Fruit fly (Drosophila melanogaster) whole organism, embryonic: ENCODE results near the gene CG6149.

ENCODE experiments used
- ATbp ChIP-seq: fragments of 200-800 bp; sonication (Bioruptor generic); optimal IDR thresholded peaks from 2 replicates; lab custom pipeline; 2017; ENCODE audit warnings: missing biosample characterization, mild to moderate bottlenecking, missing genetic modification characterization, missing genetic modification reagents
- Abd-B ChIP-seq: fragments of 200-800 bp; sonication (Bioruptor generic); optimal IDR thresholded peaks from 2 replicates; lab custom pipeline; 2018; ENCODE audit warnings: missing biosample characterization, mild to moderate bottlenecking, missing genetic modification characterization, moderate library complexity
- Asciz ChIP-seq: fragments of 200-800 bp; sonication (Bioruptor generic); optimal IDR thresholded peaks from 2 replicates; lab custom pipeline; 2017; ENCODE audit warnings: missing biosample characterization, mild to moderate bottlenecking, missing genetic modification characterization, missing genetic modification reagents
- Awh ChIP-seq: fragments of 200-800 bp; sonication (Bioruptor generic); IDR thresholded peaks from 2 replicates; pipeline ENCODE4, ENCODE4 v1.3.6; 2022; ENCODE audit warnings: missing biosample characterization, missing genetic modification characterization
- B-H2 ChIP-seq: fragments of 200-800 bp; sonication (Bioruptor generic); optimal IDR thresholded peaks from 2 replicates; lab custom pipeline; 2018; ENCODE audit warnings: missing biosample characterization, mild to moderate bottlenecking, missing genetic modification characterization
- CG10267 ChIP-seq: fragments of 200-800 bp; sonication (Bioruptor generic); optimal IDR thresholded peaks from 2 replicates; lab custom pipeline; 2018; ENCODE audit warnings: missing biosample characterization, mild to moderate bottlenecking, missing genetic modification characterization, moderate library complexity
- CG10979 ChIP-seq: fragments of 200-800 bp; sonication (Bioruptor generic); optimal IDR thresholded peaks from 2 replicates; lab custom pipeline; 2018; ENCODE audit warnings: missing biosample characterization, mild to moderate bottlenecking, missing genetic modification characterization, moderate library complexity
- CG11504 ChIP-seq: fragments of 200-800 bp; sonication (Bioruptor generic); optimal IDR thresholded peaks from 3 replicates; lab custom pipeline; 2019; ENCODE audit warnings: missing biosample characterization, mild to moderate bottlenecking, missing genetic modification characterization, moderate library complexity
- CG12219 ChIP-seq: fragments of 200-800 bp; sonication (Bioruptor generic); optimal IDR thresholded peaks from 3 replicates; lab custom pipeline; 2018; ENCODE audit warnings: missing biosample characterization, mild to moderate bottlenecking, missing genetic modification characterization
- CG14441 ChIP-seq: fragments of 200-800 bp; sonication (Bioruptor generic); IDR thresholded peaks from 2 replicates; pipeline ENCODE4 v1.3.6; 2022; ENCODE audit warnings: missing biosample characterization, missing genetic modification characterization
- CG14710 ChIP-seq: fragments of 200-800 bp; sonication (Bioruptor generic); optimal IDR thresholded peaks from 3 replicates; lab custom pipeline; 2019; ENCODE audit warnings: missing biosample characterization, mild to moderate bottlenecking, missing genetic modification characterization, moderate library complexity
- CG15269 ChIP-seq: fragments of 200-800 bp; sonication (Bioruptor generic); optimal IDR thresholded peaks from 2 replicates; lab custom pipeline; 2018; ENCODE audit warnings: missing biosample characterization, mild to moderate bottlenecking, missing genetic modification characterization, moderate library complexity
- CG1529 ChIP-seq: fragments of 200-800 bp; sonication (Bioruptor generic); optimal IDR thresholded peaks from 3 replicates; lab custom pipeline; 2018; ENCODE audit warnings: missing biosample characterization, missing genetic modification characterization
- CG15601 ChIP-seq: fragments of 200-800 bp; sonication (Bioruptor generic); optimal IDR thresholded peaks from 3 replicates; lab custom pipeline; 2019; ENCODE audit warnings: missing biosample characterization, mild to moderate bottlenecking, missing genetic modification characterization, moderate library complexity
- CG15696 ChIP-seq: fragments of 200-800 bp; sonication (Bioruptor generic); optimal IDR thresholded peaks from 2 replicates; lab custom pipeline; 2019; ENCODE audit warnings: missing biosample characterization, mild to moderate bottlenecking, missing genetic modification characterization, moderate library complexity
- CG1602 ChIP-seq: fragments of 200-800 bp; sonication (Bioruptor generic); optimal IDR thresholded peaks from 3 replicates; lab custom pipeline; 2016; ENCODE audit warnings: missing biosample characterization, missing genetic modification characterization
- CG17829 ChIP-seq: fragments of 200-800 bp; optimal IDR thresholded peaks from 2 replicates; lab custom pipeline; 2019; ENCODE audit warnings: missing biosample characterization, mild to moderate bottlenecking, missing genetic modification characterization, moderate library complexity
- CG18262 ChIP-seq: fragments of 200-800 bp; optimal IDR thresholded peaks from 3 replicates; lab custom pipeline; 2019; ENCODE audit warnings: missing biosample characterization, mild to moderate bottlenecking, missing genetic modification characterization, moderate library complexity
- CG18619 ChIP-seq: fragments of 200-800 bp; sonication (Bioruptor generic); optimal IDR thresholded peaks from 3 replicates; lab custom pipeline; 2017; ENCODE audit warnings: missing biosample characterization, mild to moderate bottlenecking, missing genetic modification characterization
- CG2199 ChIP-seq: fragments of 200-800 bp; sonication (Bioruptor generic); IDR thresholded peaks from 3 replicates; pipeline ENCODE4 v1.3.6; 2022; ENCODE audit warnings: missing biosample characterization, missing genetic modification characterization
- CG2875 ChIP-seq: fragments of 200-800 bp; sonication (Bioruptor generic); optimal IDR thresholded peaks from 2 replicates; lab custom pipeline; 2017; ENCODE audit warnings: missing biosample characterization, mild to moderate bottlenecking, missing genetic modification characterization, missing genetic modification reagents
- CG30403 ChIP-seq: fragments of 200-800 bp; sonication (Bioruptor generic); optimal IDR thresholded peaks from 3 replicates; lab custom pipeline; 2016; ENCODE audit warnings: missing biosample characterization, missing genetic modification characterization
- CG33557 ChIP-seq: fragments of 200-800 bp; sonication (Bioruptor generic); optimal IDR thresholded peaks from 2 replicates; lab custom pipeline; 2019; ENCODE audit warnings: missing biosample characterization, mild to moderate bottlenecking, missing genetic modification characterization, moderate library complexity
- CG34422 ChIP-seq: fragments of 200-800 bp; sonication (Bioruptor generic); IDR thresholded peaks from 3 replicates; pipeline ENCODE4 v1.3.6; 2022; ENCODE audit warnings: missing biosample characterization, missing genetic modification characterization
- CG3847 ChIP-seq: fragments of 200-800 bp; sonication (Bioruptor generic); IDR thresholded peaks from 2 replicates; pipeline ENCODE4 v1.3.6; 2022; ENCODE audit warnings: missing biosample characterization, missing genetic modification characterization
- CG7839 ChIP-seq: fragments of 200-800 bp; sonication (Bioruptor generic); optimal IDR thresholded peaks from 3 replicates; lab custom pipeline; 2018; ENCODE audit warnings: missing biosample characterization, mild to moderate bottlenecking, missing genetic modification characterization, moderate library complexity
- CG8290 ChIP-seq, 3 experiments: fragments of 200-800 bp; sonication (Bioruptor generic); optimal IDR thresholded peaks; 2 replicates each; lab custom pipeline; 2016 to 2019; ENCODE audit warnings: missing biosample characterization in 3 of 3, missing genetic modification characterization in 3 of 3, mild to moderate bottlenecking in 2 of 3, moderate library complexity in 1 of 3
- CG8359 ChIP-seq: fragments of 200-800 bp; sonication (Bioruptor generic); optimal IDR thresholded peaks from 2 replicates; lab custom pipeline; 2017; ENCODE audit warnings: missing biosample characterization, mild to moderate bottlenecking, missing genetic modification characterization, borderline replicate concordance
- CG8924 ChIP-seq: fragments of 200-800 bp; optimal IDR thresholded peaks from 3 replicates; lab custom pipeline; 2019; ENCODE audit warnings: missing biosample characterization, mild to moderate bottlenecking, missing genetic modification characterization, moderate library complexity
- ERR ChIP-seq: fragments of 200-800 bp; sonication (Bioruptor generic); optimal IDR thresholded peaks from 2 replicates; lab custom pipeline; 2016; ENCODE audit warnings: missing biosample characterization, missing genetic modification characterization
- Fer1 ChIP-seq: fragments of 200-800 bp; sonication (Bioruptor generic); optimal IDR thresholded peaks from 2 replicates; lab custom pipeline; 2017; ENCODE audit warnings: missing biosample characterization, mild to moderate bottlenecking, missing genetic modification characterization
- HHEX ChIP-seq: fragments of 200-800 bp; sonication (Bioruptor generic); optimal IDR thresholded peaks from 3 replicates; lab custom pipeline; 2017; ENCODE audit warnings: missing biosample characterization, mild to moderate bottlenecking, missing genetic modification characterization, missing genetic modification reagents
- Max ChIP-seq: fragments of 200-800 bp; sonication (Bioruptor generic); optimal IDR thresholded peaks from 2 replicates; lab custom pipeline; 2016; ENCODE audit warnings: missing biosample characterization, mild to moderate bottlenecking, missing genetic modification characterization
- danr ChIP-seq: fragments of 200-800 bp; sonication (Bioruptor generic); IDR thresholded peaks from 2 replicates; pipeline ENCODE4 v1.3.6; 2022; ENCODE audit warnings: missing biosample characterization, missing genetic modification characterization
- dmrt11E ChIP-seq: fragments of 200-800 bp; sonication (Bioruptor generic); optimal IDR thresholded peaks from 3 replicates; lab custom pipeline; 2018; ENCODE audit warnings: missing biosample characterization, mild to moderate bottlenecking, missing genetic modification characterization, moderate library complexity
- esg ChIP-seq: fragments of 200-800 bp; sonication (Bioruptor generic); conservative IDR thresholded peaks from 2 replicates; pipeline ENCODE4 v1.3.6; 2022; ENCODE audit warnings: missing biosample characterization, missing genetic modification characterization
- grn ChIP-seq: fragments of 200-800 bp; sonication (Bioruptor generic); optimal IDR thresholded peaks from 3 replicates; lab custom pipeline; 2017; ENCODE audit warnings: missing biosample characterization, missing genetic modification characterization
- hkb ChIP-seq, 2 experiments: fragments of 200-800 bp in 1 of 2; fragments of >200 bp in 1 of 2; sonication (Bioruptor generic) in 1 of 2; IDR thresholded peaks in 1 of 2; optimal IDR thresholded peaks in 1 of 2; 2 replicates each; pipeline versions ENCODE4 v1.3.6 to Lab custom; 2017 to 2022; ENCODE audit warnings: missing biosample characterization in 1 of 2, missing genetic modification characterization in 1 of 2
- lilli ChIP-seq: fragments of 200-800 bp; sonication (Bioruptor generic); optimal IDR thresholded peaks from 3 replicates; lab custom pipeline; 2016; ENCODE audit warnings: missing biosample characterization, missing genetic modification characterization
- lmd ChIP-seq: fragments of 200-800 bp; sonication (Bioruptor generic); IDR thresholded peaks from 2 replicates; pipeline ENCODE4 v1.3.6; 2022; ENCODE audit warnings: missing biosample characterization, missing genetic modification characterization
- lov ChIP-seq, 2 experiments: fragments of 200-800 bp in 1 of 2; fragments of >200 bp in 1 of 2; sonication (Bioruptor generic) in 1 of 2; IDR thresholded peaks in 1 of 2; optimal IDR thresholded peaks in 1 of 2; 2 replicates in 1 of 2; 3 replicates in 1 of 2; pipeline versions ENCODE4 v1.3.6 to Lab custom; 2017 to 2022; ENCODE audit warnings: missing biosample characterization in 1 of 2, missing genetic modification characterization in 1 of 2
- luna ChIP-seq: fragments of 200-800 bp; sonication (Bioruptor generic); optimal IDR thresholded peaks from 2 replicates; lab custom pipeline; 2016; ENCODE audit warnings: missing biosample characterization, missing genetic modification characterization
- nom ChIP-seq: fragments of 200-800 bp; sonication (Bioruptor generic); optimal IDR thresholded peaks from 2 replicates; lab custom pipeline; 2017; ENCODE audit warnings: missing biosample characterization, missing genetic modification characterization, mild to moderate bottlenecking, moderate library complexity, missing genetic modification reagents
- org-1 ChIP-seq: fragments of 200-800 bp; sonication (Bioruptor generic); optimal IDR thresholded peaks from 2 replicates; lab custom pipeline; 2017; ENCODE audit warnings: missing biosample characterization, missing genetic modification characterization
- salm ChIP-seq: fragments of 200-800 bp; sonication (Bioruptor generic); optimal IDR thresholded peaks from 2 replicates; lab custom pipeline; 2018; ENCODE audit warnings: missing biosample characterization, mild to moderate bottlenecking, missing genetic modification characterization
- sd ChIP-seq: fragments of 200-800 bp; sonication (Bioruptor generic); optimal IDR thresholded peaks from 3 replicates; lab custom pipeline; 2018; ENCODE audit warnings: missing biosample characterization, mild to moderate bottlenecking, missing genetic modification characterization, moderate library complexity

Gene CG6149

DNA sequence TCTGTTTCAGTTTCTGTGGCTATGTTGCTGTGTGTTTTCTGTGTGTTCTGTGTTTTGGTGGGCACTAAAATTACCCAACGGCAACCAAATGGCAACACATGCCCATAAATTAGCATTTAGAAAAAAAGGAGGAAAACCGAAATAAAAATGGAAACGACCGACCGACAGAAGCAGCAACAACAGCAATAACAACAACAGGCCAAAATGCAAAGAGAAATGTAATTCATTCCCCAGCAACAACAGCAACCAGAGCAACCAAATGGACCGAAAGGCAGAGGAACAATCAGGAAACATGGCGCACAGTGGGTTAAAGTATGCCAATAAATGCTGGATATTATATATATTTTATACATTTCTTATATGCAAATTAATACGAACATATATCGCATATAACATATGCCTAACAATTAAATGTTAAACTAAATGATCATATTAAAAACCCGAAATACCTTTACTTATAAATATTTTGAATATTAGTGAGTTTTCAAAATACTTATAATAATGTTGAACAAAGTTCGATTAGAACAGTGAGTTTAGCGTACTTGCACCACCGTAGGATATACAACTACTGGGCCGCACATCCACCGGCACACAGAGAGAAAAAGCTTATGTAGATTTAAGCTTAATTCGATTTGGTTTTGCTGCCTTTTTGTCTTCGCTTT is 46.2 kb downstream of the CG6149 start (continued):
- TF ChIP-seq lmd (GFP tag; lab: Robert Waterston, UW) (peak; percentile 36; the same call in 1 of the 2 replicates), CG8924 (tag; lab: Kevin White, UChicago) (peak; percentile 41), Fer1 (GFP tag; lab: Kevin White, UChicago) (peak; percentile 52), salm (tag; lab: Kevin White, UChicago) (peak; percentile 0), CG3847 (GFP tag; lab: Robert Waterston, UW) (peak; percentile 31; the same call in 1 of the 2 replicates), danr (GFP tag; lab: Robert Waterston, UW) (no peak), luna (no peak), CG15601 (tag; lab: Kevin White, UChicago) (peak; percentile 56), CG34422 (GFP tag; lab: Robert Waterston, UW) (0 out of 3 replicates have a peak, but pooled peaks have one; percentile 20), CG14441 (GFP tag; lab: Robert Waterston, UW) (peak; percentile 4; the same call in 1 of the 2 replicates), sd (tag; lab: Kevin White, UChicago) (peak; percentile 27), lilli (GFP tag; lab: Kevin White, UChicago) (peak; percentile 10), CG1602 (GFP tag; lab: Kevin White, UChicago) (peak; percentile 14), CG1529 (GFP tag; lab: Kevin White, UChicago) (peak; percentile 33), CG2199 (GFP tag; lab: Robert Waterston, UW) (peak; percentile 12; the same call in 1 of the 3 replicates), CG10979 (peak; percentile 53), grn (GFP tag; lab: Kevin White, UChicago) (no peak), org-1 (GFP tag; lab: Kevin White, UChicago) (peak; percentile 9), Max (GFP tag; lab: Kevin White, UChicago) (peak; percentile 25), CG15269 (tag; lab: Kevin White, UChicago) (peak; percentile 58), CG30403 (GFP tag; lab: Kevin White, UChicago) (peak; percentile 37), CG11504 (peak; percentile 71), ATbp (GFP tag; lab: Kevin White, UChicago) (peak; percentile 15), CG33557 (peak; percentile 19), hkb (optimal IDR thresholded peaks at IDR 0.05; lab: Kevin White, UChicago) (no peak), hkb (GFP tag; IDR thresholded peaks at IDR 0.05; lab: Robert Waterston, UW) (0 out of 2 replicates have a peak, but pooled peaks have one; percentile 49), ERR (GFP tag; lab: Kevin White, UChicago) (no peak), CG15696 (tag; lab: Kevin White, UChicago) (peak; percentile 18), CG17829 (tag; lab: Kevin White, UChicago) (peak; percentile 50), CG18262 (tag; lab: Kevin White, UChicago) (peak; percentile 77), HHEX (peak; percentile 41), B-H2 (GFP tag; lab: Kevin White, UChicago) (no peak), lov (optimal IDR thresholded peaks at IDR 0.05; lab: Kevin White, UChicago) (no peak), lov (GFP tag; IDR thresholded peaks at IDR 0.05; lab: Robert Waterston, UW) (0 out of 3 replicates have a peak, but pooled peaks have one; percentile 23), CG12219 (peak; percentile 10), nom (GFP tag; lab: Kevin White, UChicago) (peak; percentile 51), esg (GFP tag; lab: Robert Waterston, UW) (peak; percentile 39; the same call in 1 of the 2 replicates), CG14710 (peak; percentile 37), dmrt11E (peak; percentile 43), Asciz (GFP tag; lab: Kevin White, UChicago) (peak; percentile 6), CG2875 (GFP tag; lab: Kevin White, UChicago) (peak; percentile 32), CG10267 (tag; lab: Kevin White, UChicago) (peak; percentile 33), CG7839 (peak; percentile 64), CG8359 (GFP tag; lab: Kevin White, UChicago) (peak; percentile 20), Awh (GFP tag; lab: Robert Waterston, UW) (peak; percentile 42; the same call in 1 of the 2 replicates), CG18619 (peak; percentile 34), CG8290 (GFP tag; optimal IDR thresholded peaks at IDR 0.05; lab: Kevin White, UChicago) (no peak), CG8290 (tag; optimal IDR thresholded peaks at IDR 0.05; lab: Kevin White, UChicago) (peak in 1 of 2 experiments; percentile 8), Abd-B (GFP tag; lab: Kevin White, UChicago) (peak; percentile 17)
